Worm (Caenorhabditis elegans) whole organism, L1 larva: Measurements from ENCODE around the gene txt-17.

Experiments
- ets-5 ChIP-seq: fragments of 200-800 bp; sonication (Bioruptor generic); IDR thresholded peaks from 2 replicates; pipeline ENCODE4 v1.3.6; 2022; ENCODE audit warnings: missing genetic modification characterization, missing compliant biosample characterization
- lin-13 ChIP-seq: fragments of 150-350 bp; optimal IDR thresholded peaks from 2 replicates; lab custom pipeline; 2014; ENCODE audit warnings: missing biosample characterization, missing genetic modification reagents, missing genetic modification characterization
- lin-15B ChIP-seq: fragments of 150-350 bp; sonication (generic microtip); optimal IDR thresholded peaks from 3 replicates; lab custom pipeline; 2014; ENCODE audit warnings: missing biosample characterization, missing genetic modification characterization
- pqm-1 ChIP-seq: sonication (generic microtip); optimal IDR thresholded peaks from 3 replicates; lab custom pipeline; 2017; ENCODE audit warnings: missing biosample characterization, missing genetic modification characterization

DNA sequence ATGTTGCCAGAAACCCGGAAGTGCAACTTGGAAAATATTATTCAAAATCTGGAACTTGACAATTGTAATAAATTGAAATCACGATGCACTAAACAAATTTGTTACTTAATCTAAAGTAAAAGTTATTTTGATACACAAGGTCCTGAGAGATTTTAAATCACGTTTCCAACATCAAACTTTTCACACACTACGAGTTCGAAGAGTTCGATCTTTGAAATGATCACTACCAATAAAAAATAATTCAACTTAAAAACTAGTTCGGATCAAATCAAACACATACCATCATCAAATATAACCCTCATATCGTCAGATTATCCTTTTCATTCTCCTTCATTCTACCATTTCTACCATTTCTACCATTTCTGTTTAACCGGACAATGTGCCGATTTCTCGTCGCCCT, 47.0 kb downstream of the txt-17 start, which contains the start of gene spig-10:
- TF ChIP-seq pqm-1 (tag; lab: Kevin White, UChicago) (no peak), lin-15B (tag; lab: Kevin White, UChicago) (no peak), ets-5 (GFP tag; lab: Robert Waterston, UW) (no peak), lin-13 (no peak)
